Worm (Caenorhabditis elegans) whole organism, L2 larva: ENCODE measurements around the gene nfki-1.

Experiments used
- ceh-16 ChIP-seq: fragments of 150-350 bp; optimal IDR thresholded peaks from 2 replicates; lab custom pipeline; 2014; ENCODE audit warnings: missing biosample characterization, missing genetic modification characterization
- fos-1 ChIP-seq: fragments of 150-350 bp; optimal IDR thresholded peaks from 2 replicates; lab custom pipeline; 2014; ENCODE audit warnings: missing biosample characterization, missing genetic modification characterization

The nfki-1 gene

ce11 chrX:15408577-15408976, 53.5 kb downstream of the nfki-1 start:
- no peak for TF ChIP-seq ceh-16 (tag; lab: Kevin White, UChicago)
- TF ChIP-seq fos-1 (tag; lab: Kevin White, UChicago): peak; percentile 49
